Fruit fly (Drosophila melanogaster) whole organism, embryonic: ENCODE results near the gene pav.

ENCODE experiments used
- Bteb2 ChIP-seq: fragments of 200-800 bp; sonication (Bioruptor generic); optimal IDR thresholded peaks from 2 replicates; lab custom pipeline; 2016; ENCODE audit warnings: missing biosample characterization, missing genetic modification characterization
- CG10209 ChIP-seq: fragments of 200-800 bp; sonication (Bioruptor generic); optimal IDR thresholded peaks from 3 replicates; lab custom pipeline; 2017; ENCODE audit warnings: missing biosample characterization, mild to moderate bottlenecking, missing genetic modification characterization, missing genetic modification reagents
- CG11093 ChIP-seq: fragments of 200-800 bp; sonication (Bioruptor generic); IDR thresholded peaks from 3 replicates; pipeline ENCODE4 v1.3.6; 2022; ENCODE audit warnings: missing biosample characterization, missing genetic modification characterization
- CG11560 ChIP-seq: fragments of 200-800 bp; sonication (Bioruptor generic); IDR thresholded peaks from 3 replicates; pipeline ENCODE4 v1.3.6; 2022; ENCODE audit warnings: missing biosample characterization, missing genetic modification characterization
- CG12104 ChIP-seq: fragments of 200-800 bp; sonication (Bioruptor generic); optimal IDR thresholded peaks from 3 replicates; lab custom pipeline; 2016; ENCODE audit warnings: missing biosample characterization, missing genetic modification characterization
- CG12942 ChIP-seq: fragments of 200-800 bp; sonication (Bioruptor generic); optimal IDR thresholded peaks from 3 replicates; lab custom pipeline; 2016; ENCODE audit warnings: missing biosample characterization, missing genetic modification characterization
- CG13624 ChIP-seq: fragments of 200-800 bp; sonication (Bioruptor generic); optimal IDR thresholded peaks from 2 replicates; lab custom pipeline; 2016; ENCODE audit warnings: missing biosample characterization, missing genetic modification characterization
- CG18476 ChIP-seq: fragments of 200-800 bp; sonication (Bioruptor generic); optimal IDR thresholded peaks from 2 replicates; lab custom pipeline; 2016; ENCODE audit warnings: missing biosample characterization, mild to moderate bottlenecking, missing genetic modification characterization
- CG3838 ChIP-seq: fragments of 200-800 bp; sonication (Bioruptor generic); optimal IDR thresholded peaks from 3 replicates; lab custom pipeline; 2016; ENCODE audit warnings: missing biosample characterization, missing genetic modification characterization
- CG6175 ChIP-seq: fragments of 200-800 bp; sonication (Bioruptor generic); IDR thresholded peaks from 3 replicates; pipeline ENCODE4 v1.3.6; 2022; ENCODE audit warnings: missing biosample characterization, missing genetic modification characterization
- CG6689 ChIP-seq: fragments of 200-800 bp; sonication (Bioruptor generic); IDR thresholded peaks from 2 replicates; pipeline ENCODE4 v1.3.6; 2022; ENCODE audit warnings: missing biosample characterization, missing genetic modification characterization
- CG6765 ChIP-seq: fragments of 200-800 bp; sonication (Bioruptor generic); optimal IDR thresholded peaks from 3 replicates; lab custom pipeline; 2017; ENCODE audit warnings: missing biosample characterization, mild to moderate bottlenecking, missing genetic modification characterization
- CG7786 ChIP-seq: fragments of 200-800 bp; sonication (Bioruptor generic); optimal IDR thresholded peaks from 2 replicates; lab custom pipeline; 2016; ENCODE audit warnings: missing biosample characterization, missing genetic modification characterization
- CG7928 ChIP-seq: fragments of 200-800 bp; sonication (Bioruptor generic); optimal IDR thresholded peaks from 2 replicates; lab custom pipeline; 2017; ENCODE audit warnings: missing biosample characterization, mild to moderate bottlenecking, missing genetic modification characterization
- CG7963 ChIP-seq: fragments of 200-800 bp; sonication (Bioruptor generic); IDR thresholded peaks from 3 replicates; pipeline ENCODE4 v1.3.6; 2022; ENCODE audit warnings: missing biosample characterization, missing genetic modification characterization; ENCODE audit not compliant: partially characterized antibody
- CG8290 ChIP-seq, 3 experiments: fragments of 200-800 bp; sonication (Bioruptor generic); optimal IDR thresholded peaks; 2 replicates each; lab custom pipeline; 2016 to 2019; ENCODE audit warnings: missing biosample characterization in 3 of 3, missing genetic modification characterization in 3 of 3, mild to moderate bottlenecking in 2 of 3, moderate library complexity in 1 of 3
- CTCF ChIP-seq: fragments of 200-800 bp; sonication (Bioruptor generic); optimal IDR thresholded peaks from 2 replicates; lab custom pipeline; 2017; ENCODE audit warnings: missing biosample characterization, mild to moderate bottlenecking, missing genetic modification characterization, moderate library complexity
- Fer2 ChIP-seq: fragments of 200-800 bp; sonication (Bioruptor generic); optimal IDR thresholded peaks from 2 replicates; lab custom pipeline; 2018; ENCODE audit warnings: missing biosample characterization, mild to moderate bottlenecking, missing genetic modification characterization, moderate library complexity
- Hr3 ChIP-seq: fragments of 200-800 bp; sonication (Bioruptor generic); optimal IDR thresholded peaks from 3 replicates; lab custom pipeline; 2016; ENCODE audit warnings: missing biosample characterization, missing genetic modification characterization
- Jarid2 ChIP-seq: fragments of 200-800 bp; sonication (Bioruptor generic); optimal IDR thresholded peaks from 3 replicates; lab custom pipeline; 2017; ENCODE audit warnings: mild to moderate bottlenecking, missing biosample characterization, missing genetic modification reagents, missing genetic modification characterization
- Mad ChIP-seq: fragments of 200-800 bp; sonication (Bioruptor generic); optimal IDR thresholded peaks from 2 replicates; lab custom pipeline; 2016; ENCODE audit warnings: missing biosample characterization, missing genetic modification characterization
- Max ChIP-seq: fragments of 200-800 bp; sonication (Bioruptor generic); optimal IDR thresholded peaks from 2 replicates; lab custom pipeline; 2016; ENCODE audit warnings: missing biosample characterization, mild to moderate bottlenecking, missing genetic modification characterization
- NC2α ChIP-seq: fragments of 200-800 bp; sonication (Bioruptor generic); optimal IDR thresholded peaks from 2 replicates; lab custom pipeline; 2016; ENCODE audit warnings: missing biosample characterization, missing genetic modification characterization
- PHDP ChIP-seq: fragments of 200-800 bp; sonication (Bioruptor generic); optimal IDR thresholded peaks from 3 replicates; lab custom pipeline; 2018; ENCODE audit warnings: missing biosample characterization, mild to moderate bottlenecking, missing genetic modification characterization, moderate library complexity
- Rfx ChIP-seq: fragments of 200-800 bp; sonication (Bioruptor generic); IDR thresholded peaks from 2 replicates; pipeline ENCODE4 v1.3.6; 2022; ENCODE audit warnings: missing biosample characterization, missing genetic modification characterization
- Xbp1 ChIP-seq: fragments of 200-800 bp; sonication (Bioruptor generic); optimal IDR thresholded peaks from 3 replicates; lab custom pipeline; 2016; ENCODE audit warnings: missing biosample characterization, mild to moderate bottlenecking, missing genetic modification characterization
- abd-A ChIP-seq: fragments of 200-800 bp; sonication (Bioruptor generic); optimal IDR thresholded peaks from 3 replicates; lab custom pipeline; 2019; ENCODE audit warnings: missing biosample characterization, mild to moderate bottlenecking, missing genetic modification characterization, moderate library complexity
- cas ChIP-seq: fragments of 200-800 bp; sonication (Bioruptor generic); IDR thresholded peaks from 2 replicates; pipeline ENCODE4 v1.3.6; 2022; ENCODE audit warnings: missing biosample characterization, missing genetic modification characterization
- ci ChIP-seq: fragments of 200-800 bp; sonication (Bioruptor generic); IDR thresholded peaks from 3 replicates; pipeline ENCODE4 v1.3.6; 2022; ENCODE audit warnings: missing biosample characterization, missing genetic modification characterization
- dpn ChIP-seq, 2 experiments: fragments of 200-800 bp; sonication (Bioruptor generic); optimal IDR thresholded peaks; 3 replicates each; lab custom pipeline; 2016; ENCODE audit warnings: missing biosample characterization in 2 of 2, missing genetic modification characterization in 2 of 2
- ewg ChIP-seq: fragments of 200-800 bp; sonication (Bioruptor generic); optimal IDR thresholded peaks from 3 replicates; lab custom pipeline; 2017; ENCODE audit warnings: mild to moderate bottlenecking, missing biosample characterization, missing genetic modification reagents, missing genetic modification characterization
- gce ChIP-seq: fragments of 200-800 bp; sonication (Bioruptor generic); IDR thresholded peaks from 3 replicates; pipeline ENCODE4 v1.3.6; 2022; ENCODE audit warnings: missing biosample characterization, missing genetic modification characterization
- gcm2 ChIP-seq: fragments of 200-800 bp; sonication (Bioruptor generic); optimal IDR thresholded peaks from 2 replicates; lab custom pipeline; 2016; ENCODE audit warnings: missing biosample characterization, missing genetic modification characterization
- gsb-n ChIP-seq: fragments of 200-800 bp; sonication (Bioruptor generic); optimal IDR thresholded peaks from 3 replicates; lab custom pipeline; 2018; ENCODE audit warnings: missing biosample characterization, mild to moderate bottlenecking, missing genetic modification characterization
- hkb ChIP-seq, 2 experiments: fragments of 200-800 bp in 1 of 2; fragments of >200 bp in 1 of 2; sonication (Bioruptor generic) in 1 of 2; IDR thresholded peaks in 1 of 2; optimal IDR thresholded peaks in 1 of 2; 2 replicates each; pipeline versions ENCODE4 v1.3.6 to Lab custom; 2017 to 2022; ENCODE audit warnings: missing biosample characterization in 1 of 2, missing genetic modification characterization in 1 of 2
- lab ChIP-seq: fragments of 200-800 bp; sonication (Bioruptor generic); optimal IDR thresholded peaks from 3 replicates; lab custom pipeline; 2017; ENCODE audit warnings: missing biosample characterization, missing genetic modification characterization, mild to moderate bottlenecking, moderate library complexity, missing genetic modification reagents
- lmd ChIP-seq: fragments of 200-800 bp; sonication (Bioruptor generic); IDR thresholded peaks from 2 replicates; pipeline ENCODE4 v1.3.6; 2022; ENCODE audit warnings: missing biosample characterization, missing genetic modification characterization
- oc ChIP-seq: fragments of 200-800 bp; sonication (Bioruptor generic); optimal IDR thresholded peaks from 2 replicates; lab custom pipeline; 2018; ENCODE audit warnings: missing biosample characterization, mild to moderate bottlenecking, missing genetic modification characterization, moderate library complexity
- otp ChIP-seq: fragments of 200-800 bp; sonication (Bioruptor generic); IDR thresholded peaks from 3 replicates; pipeline ENCODE4, ENCODE4 v1.3.6; 2022; ENCODE audit warnings: missing biosample characterization, missing genetic modification characterization
- p53 ChIP-seq: fragments of 200-800 bp; sonication (Bioruptor generic); optimal IDR thresholded peaks from 2 replicates; lab custom pipeline; 2016; ENCODE audit warnings: missing biosample characterization, missing genetic modification characterization
- pan ChIP-seq, 4 experiments: fragments of >200 bp in 3 of 4; fragments of 200-800 bp in 1 of 4; sonication (Bioruptor generic) in 1 of 4; optimal IDR thresholded peaks in 3 of 4; IDR thresholded peaks in 1 of 4; 2 replicates each; pipeline versions ENCODE4 v1.3.6 to Lab custom; 2017 to 2022; ENCODE audit warnings: missing biosample characterization in 2 of 4, missing genetic modification characterization in 2 of 4, mixed read lengths in 1 of 4
- pho ChIP-seq: fragments of 200-800 bp; sonication (Bioruptor generic); optimal IDR thresholded peaks from 2 replicates; lab custom pipeline; 2016; ENCODE audit warnings: missing biosample characterization, missing genetic modification characterization
- sc ChIP-seq, 3 experiments: fragments of >200 bp in 2 of 3; fragments of 200-800 bp in 1 of 3; sonication (Bioruptor generic) in 1 of 3; optimal IDR thresholded peaks; 2 replicates in 2 of 3; 3 replicates in 1 of 3; lab custom pipeline; 2017; ENCODE audit warnings: mild to moderate bottlenecking in 1 of 3, missing biosample characterization in 1 of 3, missing genetic modification characterization in 1 of 3, missing genetic modification reagents in 1 of 3
- schlank ChIP-seq: fragments of 200-800 bp; sonication (Bioruptor generic); optimal IDR thresholded peaks from 2 replicates; lab custom pipeline; 2018; ENCODE audit warnings: missing biosample characterization, mild to moderate bottlenecking, missing genetic modification characterization
- scrt ChIP-seq: fragments of 200-800 bp; sonication (Bioruptor generic); optimal IDR thresholded peaks from 2 replicates; lab custom pipeline; 2018; ENCODE audit warnings: missing biosample characterization, mild to moderate bottlenecking, missing genetic modification characterization, moderate library complexity
- slp2 ChIP-seq: fragments of 200-800 bp; sonication (Bioruptor generic); optimal IDR thresholded peaks from 2 replicates; lab custom pipeline; 2016; ENCODE audit warnings: missing biosample characterization, missing genetic modification characterization
- so ChIP-seq: fragments of 200-800 bp; sonication (Bioruptor generic); IDR thresholded peaks from 3 replicates; pipeline ENCODE4 v1.3.6; 2022; ENCODE audit warnings: missing biosample characterization, missing genetic modification characterization
- z ChIP-seq: fragments of 200-800 bp; sonication (Bioruptor generic); IDR thresholded peaks from 3 replicates; pipeline ENCODE4 v1.3.6; 2022; ENCODE audit warnings: missing biosample characterization, missing genetic modification characterization
- zen2 ChIP-seq: fragments of 200-800 bp; sonication (Bioruptor generic); IDR thresholded peaks from 3 replicates; pipeline ENCODE4 v1.3.6; 2022; ENCODE audit warnings: missing biosample characterization, missing genetic modification characterization; ENCODE audit not compliant: partially characterized antibody

pav gene

DNA sequence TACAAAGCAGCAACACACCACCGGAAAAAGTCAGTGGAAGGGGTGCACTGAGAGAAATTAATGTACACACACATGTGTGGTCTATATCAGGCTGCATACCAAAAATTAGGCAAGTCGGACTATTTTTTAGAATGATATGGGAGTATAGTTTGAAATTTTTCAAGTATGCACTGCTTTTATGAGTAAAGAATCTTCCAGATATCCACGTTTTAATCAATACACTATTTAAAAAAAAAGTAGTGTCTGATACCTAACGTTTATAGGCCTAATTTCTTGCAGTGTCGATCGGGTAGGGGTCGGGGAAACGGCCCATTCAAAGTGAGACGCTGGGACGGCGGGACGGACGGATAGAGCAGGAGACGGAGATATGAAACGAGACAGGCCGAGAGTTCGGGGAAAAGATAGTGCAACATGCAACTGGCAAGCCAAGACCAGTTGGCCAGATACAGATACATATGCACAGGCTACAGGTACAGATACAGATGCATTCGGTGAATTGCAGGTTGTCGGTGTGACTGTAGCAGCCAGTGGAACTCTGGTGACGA is 12.1 kb upstream of the pav start (continued):
- peak; percentile 95 for TF ChIP-seq slp2 (GFP tag; lab: Kevin White, UChicago)
- TF ChIP-seq CG8290 (GFP tag; optimal IDR thresholded peaks at IDR 0.05; lab: Kevin White, UChicago): peak; percentile 96
- peak; percentile 48 to 93 for TF ChIP-seq CG8290 (tag; optimal IDR thresholded peaks at IDR 0.05; lab: Kevin White, UChicago)
- peak; percentile 90 for TF ChIP-seq ewg (GFP tag; lab: Kevin White, UChicago)
- TF ChIP-seq CTCF: peak; percentile 44
- TF ChIP-seq hkb (optimal IDR thresholded peaks at IDR 0.05; lab: Kevin White, UChicago): no peak
- peak; percentile 91 for TF ChIP-seq hkb (GFP tag; IDR thresholded peaks at IDR 0.05; lab: Robert Waterston, UW)
- no peak for TF ChIP-seq cas (GFP tag; lab: Robert Waterston, UW)
- TF ChIP-seq CG3838 (GFP tag; lab: Kevin White, UChicago): peak; percentile 72
- TF ChIP-seq Jarid2 (GFP tag; lab: Kevin White, UChicago): peak; percentile 69
- peak; percentile 84 for TF ChIP-seq gce (GFP tag; lab: Robert Waterston, UW)
- no peak for TF ChIP-seq CG6175 (GFP tag; lab: Robert Waterston, UW)
- TF ChIP-seq Hr3 (GFP tag; lab: Kevin White, UChicago): peak; percentile 94
- TF ChIP-seq CG12104 (GFP tag; lab: Kevin White, UChicago): peak; percentile 85
- TF ChIP-seq CG13624 (GFP tag; lab: Kevin White, UChicago): peak; percentile 76
- TF ChIP-seq oc (tag; lab: Kevin White, UChicago): peak; percentile 91
- no peak for TF ChIP-seq pan (optimal IDR thresholded peaks at IDR 0.05; lab: Kevin White, UChicago)
- TF ChIP-seq pan (GFP tag; optimal IDR thresholded peaks at IDR 0.05 in 1 of 2, IDR thresholded peaks at IDR 0.05 in 1 of 2): peak in 1 of 2 experiments; percentile 82
- TF ChIP-seq CG11093 (GFP tag; lab: Robert Waterston, UW): peak; percentile 90
- peak; percentile 89 for TF ChIP-seq lmd (GFP tag; lab: Robert Waterston, UW)
- no peak for TF ChIP-seq sc (optimal IDR thresholded peaks at IDR 0.05; lab: Kevin White, UChicago)
- peak; percentile 90 for TF ChIP-seq sc (GFP tag; optimal IDR thresholded peaks at IDR 0.05; lab: Kevin White, UChicago)
- peak; percentile 89 for TF ChIP-seq PHDP
- peak; percentile 95 for TF ChIP-seq CG6689 (GFP tag; lab: Robert Waterston, UW)
- no peak for TF ChIP-seq CG7963 (GFP tag; lab: Robert Waterston, UW)
- TF ChIP-seq Xbp1 (GFP tag; lab: Kevin White, UChicago): peak; percentile 93
- TF ChIP-seq CG7928: no peak
- TF ChIP-seq ci (GFP tag; lab: Robert Waterston, UW): peak; percentile 88
- TF ChIP-seq scrt (GFP tag; lab: Kevin White, UChicago): peak; percentile 71
- peak; percentile 93 for TF ChIP-seq NC2α (GFP tag; lab: Kevin White, UChicago)
- peak; percentile 91 for TF ChIP-seq otp (GFP tag; lab: Robert Waterston, UW)
- no peak for TF ChIP-seq schlank (tag; lab: Kevin White, UChicago)
- TF ChIP-seq CG6765 (GFP tag; lab: Kevin White, UChicago): peak; percentile 31
- peak; percentile 90 for TF ChIP-seq CG18476 (GFP tag; lab: Kevin White, UChicago)
- TF ChIP-seq Mad: peak; percentile 93
- no peak for TF ChIP-seq zen2 (GFP tag; lab: Robert Waterston, UW)
- peak; percentile 83 for TF ChIP-seq Max (GFP tag; lab: Kevin White, UChicago)
- TF ChIP-seq gcm2 (GFP tag; lab: Kevin White, UChicago): peak; percentile 72
- 0 out of 3 replicates have a peak, but pooled peaks have one; percentile 27 for TF ChIP-seq z (GFP tag; lab: Robert Waterston, UW)
- TF ChIP-seq p53 (GFP tag; lab: Kevin White, UChicago): peak; percentile 83
- TF ChIP-seq gsb-n (tag; lab: Kevin White, UChicago): peak; percentile 96
- TF ChIP-seq abd-A (tag; lab: Kevin White, UChicago): peak; percentile 73
- peak; percentile 95 for TF ChIP-seq CG10209 (GFP tag; lab: Kevin White, UChicago)
- TF ChIP-seq Fer2 (tag; lab: Kevin White, UChicago): peak; percentile 65
- peak; percentile 91 to 93 for TF ChIP-seq dpn (GFP tag; optimal IDR thresholded peaks at IDR 0.05; lab: Kevin White, UChicago)
- TF ChIP-seq lab: peak; percentile 85
- TF ChIP-seq Bteb2 (GFP tag; lab: Kevin White, UChicago): peak; percentile 81
- TF ChIP-seq CG12942 (GFP tag; lab: Kevin White, UChicago): peak; percentile 91
- peak; percentile 91 for TF ChIP-seq CG7786 (GFP tag; lab: Kevin White, UChicago)
- peak; percentile 90 for TF ChIP-seq so (GFP tag; lab: Robert Waterston, UW)
- peak; percentile 69 for TF ChIP-seq Rfx (GFP tag; lab: Robert Waterston, UW)
- peak; percentile 68; the same call in 2 of the 3 replicates for TF ChIP-seq CG11560 (tag; lab: Robert Waterston, UW)
- peak; percentile 57 for TF ChIP-seq pho (GFP tag; lab: Kevin White, UChicago)
